Fruit fly (Drosophila melanogaster) whole organism, embryonic: Measurements from ENCODE around the gene CG46459.

Experiments used
- Adf1 ChIP-seq: fragments of 200-800 bp; sonication (Bioruptor generic); IDR thresholded peaks from 2 replicates; pipeline ENCODE4 v1.3.6; 2022; ENCODE audit warnings: missing biosample characterization, missing genetic modification characterization
- Antp ChIP-seq: fragments of 200-800 bp; sonication (Bioruptor generic); optimal IDR thresholded peaks from 3 replicates; lab custom pipeline; 2016; ENCODE audit warnings: missing biosample characterization, missing genetic modification characterization
- B-H2 ChIP-seq: fragments of 200-800 bp; sonication (Bioruptor generic); optimal IDR thresholded peaks from 2 replicates; lab custom pipeline; 2018; ENCODE audit warnings: missing biosample characterization, mild to moderate bottlenecking, missing genetic modification characterization
- Bgb ChIP-seq: fragments of 200-800 bp; sonication (Bioruptor generic); IDR thresholded peaks from 2 replicates; pipeline ENCODE4 v1.3.6; 2022; ENCODE audit warnings: missing biosample characterization, missing genetic modification characterization; ENCODE audit not compliant: partially characterized antibody
- CG10431 ChIP-seq: fragments of 200-800 bp; sonication (Bioruptor generic); optimal IDR thresholded peaks from 3 replicates; lab custom pipeline; 2018; ENCODE audit warnings: missing biosample characterization, mild to moderate bottlenecking, missing genetic modification characterization
- CG12942 ChIP-seq: fragments of 200-800 bp; sonication (Bioruptor generic); optimal IDR thresholded peaks from 3 replicates; lab custom pipeline; 2016; ENCODE audit warnings: missing biosample characterization, missing genetic modification characterization
- CG17186 ChIP-seq: fragments of 200-800 bp; sonication (Bioruptor generic); optimal IDR thresholded peaks from 3 replicates; lab custom pipeline; 2017; ENCODE audit warnings: missing biosample characterization, missing genetic modification reagents, missing genetic modification characterization
- CG17802 ChIP-seq: fragments of 200-800 bp; sonication (Bioruptor generic); optimal IDR thresholded peaks from 2 replicates; lab custom pipeline; 2018; ENCODE audit warnings: missing biosample characterization, mild to moderate bottlenecking, missing genetic modification characterization, moderate library complexity
- CG1792 ChIP-seq: fragments of 200-800 bp; sonication (Bioruptor generic); optimal IDR thresholded peaks from 2 replicates; lab custom pipeline; 2016; ENCODE audit warnings: missing biosample characterization, missing genetic modification characterization
- CG2889 ChIP-seq: fragments of 200-800 bp; sonication (Bioruptor generic); IDR thresholded peaks from 3 replicates; pipeline ENCODE4 v1.3.6; 2022; ENCODE audit warnings: missing biosample characterization, missing genetic modification characterization
- CG32767 ChIP-seq: fragments of 200-800 bp; sonication (Bioruptor generic); IDR thresholded peaks from 2 replicates; pipeline ENCODE4 v1.3.6; 2022; ENCODE audit warnings: missing biosample characterization, missing genetic modification characterization
- CG3281 ChIP-seq: fragments of 200-800 bp; sonication (Bioruptor generic); optimal IDR thresholded peaks from 3 replicates; lab custom pipeline; 2017; ENCODE audit warnings: missing biosample characterization, mild to moderate bottlenecking, missing genetic modification characterization
- CG33213 ChIP-seq: fragments of 200-800 bp; sonication (Bioruptor generic); optimal IDR thresholded peaks from 3 replicates; lab custom pipeline; 2016; ENCODE audit warnings: missing biosample characterization, missing genetic modification characterization
- CG4730 ChIP-seq: fragments of 200-800 bp; sonication (Bioruptor generic); IDR thresholded peaks from 2 replicates; pipeline ENCODE4 v1.3.6; 2022; ENCODE audit warnings: missing biosample characterization, missing genetic modification characterization
- CG6791 ChIP-seq: fragments of 200-800 bp; sonication (Bioruptor generic); IDR thresholded peaks from 3 replicates; pipeline ENCODE4 v1.3.6; 2022; ENCODE audit warnings: missing biosample characterization, missing genetic modification characterization; ENCODE audit not compliant: partially characterized antibody
- CTCF ChIP-seq: fragments of 200-800 bp; sonication (Bioruptor generic); optimal IDR thresholded peaks from 2 replicates; lab custom pipeline; 2017; ENCODE audit warnings: missing biosample characterization, mild to moderate bottlenecking, missing genetic modification characterization, moderate library complexity
- CkIIα-i1 ChIP-seq: fragments of 200-800 bp; sonication (Bioruptor generic); IDR thresholded peaks from 2 replicates; pipeline ENCODE4 v1.3.6; 2022; ENCODE audit warnings: missing biosample characterization, missing genetic modification characterization
- Dbx ChIP-seq: fragments of 200-800 bp; sonication (Bioruptor generic); IDR thresholded peaks from 3 replicates; pipeline ENCODE4 v1.3.6; 2022; ENCODE audit warnings: missing biosample characterization, missing genetic modification characterization
- Dref ChIP-seq: fragments of 200-800 bp; sonication (Bioruptor generic); IDR thresholded peaks from 2 replicates; pipeline ENCODE4 v1.3.6; 2022; ENCODE audit warnings: missing biosample characterization, missing genetic modification characterization
- E2f2 ChIP-seq: fragments of 200-800 bp; sonication (Bioruptor generic); IDR thresholded peaks from 2 replicates; pipeline ENCODE4 v1.3.6; 2022; ENCODE audit warnings: missing biosample characterization, missing genetic modification characterization
- Elba2 ChIP-seq: fragments of 200-800 bp; sonication (Bioruptor generic); optimal IDR thresholded peaks from 3 replicates; lab custom pipeline; 2016; ENCODE audit warnings: missing biosample characterization, missing genetic modification characterization
- Fer3 ChIP-seq: fragments of 200-800 bp; sonication (Bioruptor generic); optimal IDR thresholded peaks from 2 replicates; lab custom pipeline; 2018; ENCODE audit warnings: missing biosample characterization, mild to moderate bottlenecking, missing genetic modification characterization, moderate library complexity
- H15 ChIP-seq: fragments of 200-800 bp; sonication (Bioruptor generic); IDR thresholded peaks from 3 replicates; pipeline ENCODE4 v1.3.6; 2022; ENCODE audit warnings: missing biosample characterization, missing genetic modification characterization
- Lim3 ChIP-seq: fragments of 200-800 bp; sonication (Bioruptor generic); IDR thresholded peaks from 2 replicates; pipeline ENCODE4 v1.3.6; 2022; ENCODE audit warnings: missing biosample characterization, missing genetic modification characterization
- MBD-R2 ChIP-seq: fragments of 200-800 bp; sonication (Bioruptor generic); IDR thresholded peaks from 2 replicates; pipeline ENCODE4 v1.3.6; 2022; ENCODE audit warnings: missing biosample characterization, missing genetic modification characterization
- Mad ChIP-seq: fragments of 200-800 bp; sonication (Bioruptor generic); optimal IDR thresholded peaks from 2 replicates; lab custom pipeline; 2016; ENCODE audit warnings: missing biosample characterization, missing genetic modification characterization
- NC2α ChIP-seq: fragments of 200-800 bp; sonication (Bioruptor generic); optimal IDR thresholded peaks from 2 replicates; lab custom pipeline; 2016; ENCODE audit warnings: missing biosample characterization, missing genetic modification characterization
- Oli ChIP-seq: fragments of 200-800 bp; sonication (Bioruptor generic); optimal IDR thresholded peaks from 2 replicates; lab custom pipeline; 2018; ENCODE audit warnings: missing biosample characterization, mild to moderate bottlenecking, missing genetic modification characterization, moderate library complexity
- Sox102F ChIP-seq: fragments of 200-800 bp; sonication (Bioruptor generic); optimal IDR thresholded peaks from 2 replicates; lab custom pipeline; 2018; ENCODE audit warnings: missing biosample characterization, mild to moderate bottlenecking, missing genetic modification characterization, moderate library complexity
- Usf ChIP-seq: fragments of 200-800 bp; sonication (Bioruptor generic); optimal IDR thresholded peaks from 2 replicates; lab custom pipeline; 2017; ENCODE audit warnings: missing genotype, missing biosample characterization, missing genetic modification characterization
- abd-A ChIP-seq: fragments of 200-800 bp; sonication (Bioruptor generic); optimal IDR thresholded peaks from 3 replicates; lab custom pipeline; 2019; ENCODE audit warnings: missing biosample characterization, mild to moderate bottlenecking, missing genetic modification characterization, moderate library complexity
- ase ChIP-seq: fragments of 200-800 bp; sonication (Bioruptor generic); IDR thresholded peaks from 3 replicates; pipeline ENCODE4 v1.3.6; 2022; ENCODE audit warnings: missing biosample characterization, missing genetic modification characterization
- chn ChIP-seq: fragments of 200-800 bp; sonication (Bioruptor generic); optimal IDR thresholded peaks from 2 replicates; lab custom pipeline; 2016; ENCODE audit warnings: missing biosample characterization, missing genetic modification characterization
- dmrt99B ChIP-seq: fragments of 200-800 bp; sonication (Bioruptor generic); optimal IDR thresholded peaks from 2 replicates; lab custom pipeline; 2018; ENCODE audit warnings: missing biosample characterization, mild to moderate bottlenecking, missing genetic modification characterization, moderate library complexity
- emc ChIP-seq: fragments of 200-800 bp; sonication (Bioruptor generic); optimal IDR thresholded peaks from 2 replicates; lab custom pipeline; 2016; ENCODE audit warnings: missing biosample characterization, missing genetic modification characterization
- fd102C ChIP-seq: fragments of 200-800 bp; sonication (Bioruptor generic); optimal IDR thresholded peaks from 2 replicates; lab custom pipeline; 2018; ENCODE audit warnings: missing biosample characterization, mild to moderate bottlenecking, missing genetic modification characterization, moderate library complexity
- ftz-f1 ChIP-seq: fragments of 200-800 bp; sonication (Bioruptor generic); optimal IDR thresholded peaks from 2 replicates; lab custom pipeline; 2016; ENCODE audit warnings: missing biosample characterization, missing genetic modification characterization
- grn ChIP-seq: fragments of 200-800 bp; sonication (Bioruptor generic); optimal IDR thresholded peaks from 3 replicates; lab custom pipeline; 2017; ENCODE audit warnings: missing biosample characterization, missing genetic modification characterization
- gsb ChIP-seq: fragments of 200-800 bp; sonication (Bioruptor generic); IDR thresholded peaks from 2 replicates; pipeline ENCODE4 v1.3.6; 2022; ENCODE audit warnings: missing biosample characterization, missing genetic modification characterization
- gt ChIP-seq: fragments of 200-800 bp; sonication (Bioruptor generic); IDR thresholded peaks from 2 replicates; pipeline ENCODE4 v1.3.6; 2022; ENCODE audit warnings: missing biosample characterization, missing genetic modification characterization
- hbn ChIP-seq: fragments of 200-800 bp; sonication (Bioruptor generic); IDR thresholded peaks from 2 replicates; pipeline ENCODE4 v1.3.6; 2022; ENCODE audit warnings: missing biosample characterization, missing genetic modification characterization; ENCODE audit not compliant: partially characterized antibody
- hth ChIP-seq: fragments of >200 bp; optimal IDR thresholded peaks from 2 replicates; lab custom pipeline; 2017; ENCODE audit warnings: inconsistent platforms
- ind ChIP-seq: fragments of 200-800 bp; sonication (Bioruptor generic); optimal IDR thresholded peaks from 3 replicates; lab custom pipeline; 2016; ENCODE audit warnings: missing biosample characterization, missing genetic modification characterization
- inv ChIP-seq: fragments of 200-800 bp; sonication (Bioruptor generic); IDR thresholded peaks from 2 replicates; pipeline ENCODE4 v1.3.6; 2022; ENCODE audit warnings: missing biosample characterization, missing genetic modification characterization; ENCODE audit not compliant: partially characterized antibody
- nerfin-1 ChIP-seq: fragments of 200-800 bp; sonication (Bioruptor generic); optimal IDR thresholded peaks from 3 replicates; lab custom pipeline; 2019; ENCODE audit warnings: missing biosample characterization, mild to moderate bottlenecking, missing genetic modification characterization, moderate library complexity
- nom ChIP-seq: fragments of 200-800 bp; sonication (Bioruptor generic); optimal IDR thresholded peaks from 2 replicates; lab custom pipeline; 2017; ENCODE audit warnings: missing biosample characterization, missing genetic modification characterization, mild to moderate bottlenecking, moderate library complexity, missing genetic modification reagents
- otp ChIP-seq: fragments of 200-800 bp; sonication (Bioruptor generic); IDR thresholded peaks from 3 replicates; pipeline ENCODE4, ENCODE4 v1.3.6; 2022; ENCODE audit warnings: missing biosample characterization, missing genetic modification characterization
- p53 ChIP-seq: fragments of 200-800 bp; sonication (Bioruptor generic); optimal IDR thresholded peaks from 2 replicates; lab custom pipeline; 2016; ENCODE audit warnings: missing biosample characterization, missing genetic modification characterization
- pita ChIP-seq: fragments of 200-800 bp; sonication (Bioruptor generic); optimal IDR thresholded peaks from 2 replicates; lab custom pipeline; 2017; ENCODE audit warnings: missing biosample characterization, mild to moderate bottlenecking, missing genetic modification characterization
- sqz ChIP-seq: fragments of 200-800 bp; sonication (Bioruptor generic); optimal IDR thresholded peaks from 3 replicates; lab custom pipeline; 2018; ENCODE audit warnings: missing biosample characterization, mild to moderate bottlenecking, missing genetic modification characterization
- unpg ChIP-seq: fragments of 200-800 bp; sonication (Bioruptor generic); optimal IDR thresholded peaks from 3 replicates; lab custom pipeline; 2018; ENCODE audit warnings: missing biosample characterization, mild to moderate bottlenecking, missing genetic modification characterization, moderate library complexity
- usp ChIP-seq: fragments of >200 bp; optimal IDR thresholded peaks from 2 replicates; lab custom pipeline; 2017; ENCODE audit warnings: missing biosample characterization, missing genetic modification characterization

The CG46459 gene

dm6 chr3R:10648556-10649181 is 47.8 kb upstream of the CG46459 start (continued):
- TF ChIP-seq CG2889 (GFP tag; lab: Robert Waterston, UW) (no peak), CG17186 (GFP tag; lab: Kevin White, UChicago) (no peak), pita (GFP tag; lab: Kevin White, UChicago) (no peak), unpg (peak; percentile 50), Bgb (GFP tag; lab: Robert Waterston, UW) (no peak), grn (GFP tag; lab: Kevin White, UChicago) (no peak), NC2α (no peak), Usf (no peak), CG32767 (GFP tag; lab: Robert Waterston, UW) (peak; percentile 43; the same call in 1 of the 2 replicates), CkIIα-i1 (GFP tag; lab: Robert Waterston, UW) (no peak), otp (peak; percentile 58; the same call in 1 of the 3 replicates), inv (no peak), CG17802 (peak; percentile 25), abd-A (peak; percentile 58), sqz (no peak), nerfin-1 (tag; lab: Kevin White, UChicago) (no peak), Oli (tag; lab: Kevin White, UChicago) (peak; percentile 72), hbn (GFP tag; lab: Robert Waterston, UW) (no peak), Dref (GFP tag; lab: Robert Waterston, UW) (no peak), ase (GFP tag; lab: Robert Waterston, UW) (peak; percentile 67; the same call in 2 of the 3 replicates), CG6791 (GFP tag; lab: Robert Waterston, UW) (no peak), dmrt99B (tag; lab: Kevin White, UChicago) (peak; percentile 79), ftz-f1 (GFP tag; lab: Kevin White, UChicago) (no peak), Antp (GFP tag; lab: Kevin White, UChicago) (no peak), hth (lab: Kevin White, UChicago) (no peak), usp (GFP tag; lab: Kevin White, UChicago) (no peak), CG10431 (no peak), Fer3 (tag; lab: Kevin White, UChicago) (no peak), fd102C (no peak), ind (peak; percentile 53), H15 (peak; percentile 17; the same call in 1 of the 3 replicates), Sox102F (peak; percentile 76), E2f2 (0 out of 2 replicates have a peak, but pooled peaks have one; percentile 18), CTCF (GFP tag; lab: Kevin White, UChicago) (no peak), MBD-R2 (no peak), chn (GFP tag; lab: Kevin White, UChicago) (peak; percentile 52), CG33213 (GFP tag; lab: Kevin White, UChicago) (no peak), B-H2 (GFP tag; lab: Kevin White, UChicago) (no peak), CG3281 (GFP tag; lab: Kevin White, UChicago) (no peak), gsb (GFP tag; lab: Robert Waterston, UW) (no peak), p53 (no peak), Elba2 (GFP tag; lab: Kevin White, UChicago) (no peak), gt (GFP tag; lab: Robert Waterston, UW) (no peak), CG4730 (no peak), Adf1 (GFP tag; lab: Robert Waterston, UW) (no peak), Mad (no peak), CG12942 (GFP tag; lab: Kevin White, UChicago) (peak; percentile 9), emc (no peak), Lim3 (GFP tag; lab: Robert Waterston, UW) (0 out of 2 replicates have a peak, but pooled peaks have one; percentile 21), Dbx (no peak), nom (no peak), CG1792 (no peak)
